Worm (Caenorhabditis elegans) whole organism, L1 larva: ENCODE data around the gene T12B5.14.
A peak's percentile ranks its signal among the peaks of the same experiment; 100 is the strongest.

Experiments
- C34B4.2 ChIP-seq: sonication (generic microtip); optimal IDR thresholded peaks from 2 replicates; lab custom pipeline; 2017; ENCODE audit warnings: mild to moderate bottlenecking, missing genetic modification characterization, missing compliant biosample characterization
- F16B12.6 ChIP-seq: fragments of 150-350 bp; optimal IDR thresholded peaks from 2 replicates; lab custom pipeline; 2014; ENCODE audit warnings: missing biosample characterization, missing genetic modification characterization
- Y116A8C.19 ChIP-seq: sonication (generic microtip); optimal IDR thresholded peaks from 2 replicates; lab custom pipeline; 2016; ENCODE audit warnings: missing compliant biosample characterization, missing genetic modification characterization, borderline replicate concordance
- blmp-1 ChIP-seq: fragments of 150-350 bp; optimal IDR thresholded peaks from 2 replicates; lab custom pipeline; 2014; ENCODE audit warnings: missing biosample characterization, missing genetic modification characterization
- ceh-63 ChIP-seq: fragments of 200-800 bp; sonication (Bioruptor generic); optimal IDR thresholded peaks from 2 replicates; lab custom pipeline; 2018; ENCODE audit warnings: mild to moderate bottlenecking, missing genetic modification characterization, missing compliant biosample characterization
- ceh-8 ChIP-seq: fragments of 200-800 bp; sonication (Bioruptor generic); optimal IDR thresholded peaks from 2 replicates; lab custom pipeline; 2018; ENCODE audit warnings: mild to moderate bottlenecking, missing genetic modification characterization, moderate library complexity, missing compliant biosample characterization
- ceh-82 ChIP-seq, 3 experiments: fragments of 150-350 bp in 1 of 3; sonication (generic microtip) in 2 of 3; optimal IDR thresholded peaks; 2 replicates each; lab custom pipeline; 2014 to 2017; ENCODE audit warnings: missing biosample characterization in 3 of 3, missing genetic modification characterization in 3 of 3
- ces-1 ChIP-seq: fragments of 150-350 bp; optimal IDR thresholded peaks from 2 replicates; lab custom pipeline; 2014; ENCODE audit warnings: missing biosample characterization, missing genetic modification reagents, missing genetic modification characterization
- dpl-1 ChIP-seq, 3 experiments: fragments of 150-350 bp in 2 of 3; sonication (generic microtip) in 1 of 3; optimal IDR thresholded peaks; 2 replicates each; lab custom pipeline; 2014 to 2017; ENCODE audit warnings: missing biosample characterization in 3 of 3, missing genetic modification characterization in 3 of 3, missing genetic modification reagents in 3 of 3
- efl-1 ChIP-seq, 4 experiments: fragments of 150-350 bp; optimal IDR thresholded peaks in 3 of 4; peaks in 1 of 4; 1 replicate in 1 of 4; 2 replicates in 3 of 4; lab custom pipeline; 2014; ENCODE audit warnings: missing biosample characterization in 2 of 4, missing genetic modification characterization in 2 of 4, missing genetic modification reagents in 2 of 4
- egl-27 ChIP-seq, 2 experiments: fragments of 150-350 bp in 1 of 2; sonication (generic microtip); optimal IDR thresholded peaks; 3 replicates each; lab custom pipeline; 2017 to 2018; ENCODE audit warnings: missing biosample characterization in 2 of 2, missing genetic modification characterization in 2 of 2, missing genetic modification reagents in 2 of 2
- elt-2 ChIP-seq: sonication (generic microtip); optimal IDR thresholded peaks from 2 replicates; lab custom pipeline; 2016; ENCODE audit warnings: missing genetic modification characterization, mild to moderate bottlenecking, inconsistent platforms, missing compliant biosample characterization, missing genetic modification reagents
- elt-3 ChIP-seq, 6 experiments: fragments of 150-350 bp in 1 of 6; sonication (generic microtip); optimal IDR thresholded peaks; 2 replicates each; lab custom pipeline; 2017 to 2018; ENCODE audit warnings: missing biosample characterization in 6 of 6, missing genetic modification characterization in 6 of 6, inconsistent platforms in 1 of 6
- fkh-10 ChIP-seq: sonication (generic microtip); optimal IDR thresholded peaks from 2 replicates; lab custom pipeline; 2017; ENCODE audit warnings: missing biosample characterization, missing genetic modification reagents, missing genetic modification characterization
- fkh-8 ChIP-seq: sonication (generic microtip); optimal IDR thresholded peaks from 2 replicates; lab custom pipeline; 2016; ENCODE audit warnings: mild to moderate bottlenecking, missing genetic modification characterization, missing compliant biosample characterization
- hlh-17 ChIP-seq: fragments of 200-800 bp; sonication (Bioruptor generic); optimal IDR thresholded peaks from 2 replicates; lab custom pipeline; 2018; ENCODE audit warnings: missing genetic modification characterization, mild to moderate bottlenecking, missing compliant biosample characterization, moderate library complexity, borderline replicate concordance
- hpl-2 ChIP-seq: fragments of 150-350 bp; optimal IDR thresholded peaks from 2 replicates; lab custom pipeline; 2014; ENCODE audit warnings: missing biosample characterization, missing genetic modification reagents, missing genetic modification characterization
- irx-1 ChIP-seq: sonication (generic microtip); optimal IDR thresholded peaks from 2 replicates; lab custom pipeline; 2016; ENCODE audit warnings: missing genetic modification characterization, missing compliant biosample characterization
- lin-13 ChIP-seq: fragments of 150-350 bp; optimal IDR thresholded peaks from 2 replicates; lab custom pipeline; 2014; ENCODE audit warnings: missing biosample characterization, missing genetic modification reagents, missing genetic modification characterization
- lin-35 ChIP-seq, 2 experiments: fragments of 150-350 bp; optimal IDR thresholded peaks; 2 replicates each; lab custom pipeline; 2014; ENCODE audit warnings: missing biosample characterization in 2 of 2, missing genetic modification characterization in 2 of 2, missing genetic modification reagents in 2 of 2
- lir-3 ChIP-seq: sonication (generic microtip); optimal IDR thresholded peaks from 2 replicates; lab custom pipeline; 2016; ENCODE audit warnings: mild to moderate bottlenecking, missing genetic modification characterization, moderate library complexity, missing compliant biosample characterization; ENCODE audit not compliant: poor library complexity
- lsy-2 ChIP-seq, 2 experiments: fragments of 150-350 bp; optimal IDR thresholded peaks; 2 replicates each; lab custom pipeline; 2014; ENCODE audit warnings: missing biosample characterization in 2 of 2, missing genetic modification characterization in 2 of 2
- mep-1 ChIP-seq: fragments of 150-350 bp; optimal IDR thresholded peaks from 2 replicates; lab custom pipeline; 2014; ENCODE audit warnings: missing biosample characterization, missing genetic modification characterization
- nhr-237 ChIP-seq: fragments of 150-350 bp; optimal IDR thresholded peaks from 2 replicates; lab custom pipeline; 2014; ENCODE audit warnings: missing biosample characterization, missing genetic modification characterization
- nhr-47 ChIP-seq: sonication (generic microtip); optimal IDR thresholded peaks from 2 replicates; lab custom pipeline; 2016; ENCODE audit warnings: mild to moderate bottlenecking, missing genetic modification characterization, moderate library complexity, missing compliant biosample characterization
- nhr-71 ChIP-seq: sonication (generic microtip); optimal IDR thresholded peaks from 2 replicates; lab custom pipeline; 2016; ENCODE audit warnings: mild to moderate bottlenecking, missing genetic modification characterization, moderate library complexity, missing compliant biosample characterization
- nhr-76 ChIP-seq: sonication (generic microtip); optimal IDR thresholded peaks from 2 replicates; lab custom pipeline; 2017; ENCODE audit warnings: missing biosample characterization, missing genetic modification characterization
- nhr-85 ChIP-seq: sonication (generic microtip); peaks from one replicate; lab custom pipeline; 2016; ENCODE audit warnings: missing genetic modification characterization, inconsistent platforms, missing compliant biosample characterization
- nhr-90 ChIP-seq: sonication (generic microtip); optimal IDR thresholded peaks from 2 replicates; lab custom pipeline; 2016; ENCODE audit warnings: mild to moderate bottlenecking, missing genetic modification characterization, missing compliant biosample characterization; ENCODE audit not compliant: poor library complexity
- pqm-1 ChIP-seq: sonication (generic microtip); optimal IDR thresholded peaks from 3 replicates; lab custom pipeline; 2017; ENCODE audit warnings: missing biosample characterization, missing genetic modification characterization
- skn-1 ChIP-seq: fragments of 150-350 bp; optimal IDR thresholded peaks from 2 replicates; lab custom pipeline; 2014; ENCODE audit warnings: missing biosample characterization, missing genetic modification characterization
- snpc-4 ChIP-seq: fragments of 150-350 bp; optimal IDR thresholded peaks from 2 replicates; lab custom pipeline; 2014; ENCODE audit warnings: missing biosample characterization, missing genetic modification characterization
- snu-23 ChIP-seq: sonication (generic microtip); optimal IDR thresholded peaks from 2 replicates; lab custom pipeline; 2016; ENCODE audit warnings: missing genetic modification characterization, missing compliant biosample characterization
- sptf-1 ChIP-seq: fragments of 150-350 bp; optimal IDR thresholded peaks from 2 replicates; lab custom pipeline; 2014; ENCODE audit warnings: missing biosample characterization, missing genetic modification characterization
- swsn-7 ChIP-seq: sonication (generic microtip); optimal IDR thresholded peaks from 2 replicates; lab custom pipeline; 2016; ENCODE audit warnings: missing genetic modification characterization, missing compliant biosample characterization
- unc-130 ChIP-seq: fragments of 150-350 bp; optimal IDR thresholded peaks from 2 replicates; lab custom pipeline; 2017; ENCODE audit warnings: missing biosample characterization, missing genetic modification characterization, inconsistent platforms
- unc-86 ChIP-seq: sonication (generic microtip); optimal IDR thresholded peaks from 2 replicates; lab custom pipeline; 2016; ENCODE audit warnings: missing genetic modification characterization, missing compliant biosample characterization
- vab-15 ChIP-seq: sonication (generic microtip); optimal IDR thresholded peaks from 2 replicates; lab custom pipeline; 2017; ENCODE audit warnings: missing genotype, mild to moderate bottlenecking, missing genetic modification characterization, missing compliant biosample characterization
- xbp-1 ChIP-seq: sonication (generic microtip); optimal IDR thresholded peaks from 2 replicates; lab custom pipeline; 2016; ENCODE audit warnings: missing genetic modification characterization, missing compliant biosample characterization
- zip-4 ChIP-seq: fragments of 200-800 bp; sonication (Bioruptor generic); optimal IDR thresholded peaks from 2 replicates; lab custom pipeline; 2018; ENCODE audit warnings: mild to moderate bottlenecking, missing genetic modification characterization, moderate library complexity, missing compliant biosample characterization

T12B5.14 gene

DNA sequence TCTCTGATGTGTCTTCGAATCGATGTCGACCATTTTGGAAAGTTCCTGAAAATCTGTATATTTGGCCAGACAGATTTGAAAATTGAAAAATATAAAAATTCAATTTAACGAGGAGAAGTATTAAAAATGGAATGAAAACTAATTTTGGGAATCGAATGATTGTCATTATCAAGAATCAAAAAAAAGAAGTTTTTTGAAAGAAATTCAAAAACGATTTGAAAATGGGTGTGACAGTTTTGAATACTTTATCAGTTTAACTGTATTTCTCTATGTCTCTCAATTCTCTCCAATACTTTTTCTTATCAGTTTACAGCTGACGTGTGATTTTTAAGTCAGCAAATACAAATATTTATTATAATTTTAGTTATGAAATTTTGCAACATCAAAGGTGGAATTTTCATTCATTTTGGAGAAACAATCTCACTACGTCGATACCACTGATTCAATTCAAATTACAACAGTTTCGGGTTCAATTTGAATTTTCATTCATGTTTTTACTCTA is 11.2 kb upstream of the T12B5.14 start, which contains the start of gene fbxa-59:
TSS of gene fbxa-59 (minus strand) at position 51 of the 502 bp plus-strand sequence.
- no peak for TF ChIP-seq vab-15 (tag; lab: Kevin White, UChicago)
- TF ChIP-seq elt-2 = peak; percentile 61
- TF ChIP-seq efl-1 (optimal IDR thresholded peaks at IDR 0.05; lab: Kevin White, UChicago) = no peak
- TF ChIP-seq efl-1 (GFP tag; optimal IDR thresholded peaks at IDR 0.05 in 1 of 2; lab: Kevin White, UChicago) = peak in 1 of 2 experiments; percentile 39
- TF ChIP-seq snpc-4 (tag; lab: Kevin White, UChicago) = no peak
- no peak for TF ChIP-seq elt-3 (tag; optimal IDR thresholded peaks at IDR 0.05; lab: Kevin White, UChicago)
- TF ChIP-seq, all 84 proteins: peak for 2

ce11 chrIII:944346-944745 is 10.3 kb upstream of the T12B5.14 start:
- TF ChIP-seq elt-2 = peak; percentile 39

DNA sequence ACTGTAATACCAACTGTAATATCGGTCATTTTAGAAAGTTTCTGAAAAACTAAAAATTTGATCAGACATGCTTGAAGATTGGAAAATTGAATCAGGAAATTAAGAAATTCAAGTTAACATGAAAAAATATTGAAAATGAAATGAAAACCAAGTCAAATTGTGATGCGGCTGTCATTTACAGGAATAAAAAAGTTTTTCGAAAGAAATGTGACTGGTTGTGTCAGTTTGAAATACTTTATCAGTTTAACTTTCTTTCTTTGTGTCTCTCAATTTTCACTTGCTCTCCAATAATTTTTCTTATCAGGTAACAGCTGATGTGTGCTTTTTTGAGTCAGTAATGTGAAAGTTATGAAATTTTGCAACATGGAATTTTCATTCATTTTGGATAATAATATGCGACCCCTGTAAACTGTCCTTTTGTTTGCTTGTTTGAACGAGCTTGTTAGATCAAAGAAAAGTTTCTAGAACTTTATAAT is 8.4 kb upstream of the T12B5.14 start, which contains the start of gene fbxa-60:
TSS of gene fbxa-60 (minus strand) at position 51 of the 476 bp plus-strand sequence.
- TF ChIP-seq elt-2 (peak; percentile 68), nhr-71 (tag; lab: Kevin White, UChicago) (no peak)

ce11 chrIII:950472-950871 is 4.2 kb upstream of the T12B5.14 start, which contains the start of the genes fbxa-67 and fbxa-11:
Gene fbxa-67 (minus strand): TSS chrIII:950670.
Gene fbxa-11 (plus strand): TSS chrIII:950869.
- TF ChIP-seq snu-23 (peak; percentile 46), lin-13 (GFP tag; lab: Kevin White, UChicago) (peak; percentile 5), efl-1 (optimal IDR thresholded peaks at IDR 0.05; lab: Kevin White, UChicago) (peak; percentile 29 to 50), efl-1 (GFP tag; optimal IDR thresholded peaks at IDR 0.05 in 1 of 2; lab: Kevin White, UChicago) (peak; percentile 41 to 94), skn-1 (tag; lab: Kevin White, UChicago) (peak; percentile 11), ceh-82 (tag; optimal IDR thresholded peaks at IDR 0.05; lab: Kevin White, UChicago) (peak in 1 of 3 experiments; percentile 12), blmp-1 (tag; lab: Kevin White, UChicago) (no peak), swsn-7 (tag; lab: Kevin White, UChicago) (peak; percentile 10), dpl-1 (GFP tag; optimal IDR thresholded peaks at IDR 0.05; lab: Kevin White, UChicago) (peak; percentile 18 to 57 (median 29)), zip-4 (GFP tag; lab: Kevin White, UChicago) (no peak), hlh-17 (GFP tag; lab: Kevin White, UChicago) (no peak), sptf-1 (tag; lab: Kevin White, UChicago) (no peak), lin-35 (GFP tag; optimal IDR thresholded peaks at IDR 0.05; lab: Kevin White, UChicago) (peak; percentile 35 to 41), nhr-85 (no peak), lir-3 (tag; lab: Kevin White, UChicago) (no peak), mep-1 (tag; lab: Kevin White, UChicago) (peak; percentile 53), xbp-1 (tag; lab: Kevin White, UChicago) (no peak), ceh-63 (GFP tag; lab: Kevin White, UChicago) (no peak), F16B12.6 (peak; percentile 93), fkh-8 (tag; lab: Kevin White, UChicago) (no peak), nhr-47 (peak; percentile 3), lsy-2 (tag; optimal IDR thresholded peaks at IDR 0.05; lab: Kevin White, UChicago) (peak; percentile 35 to 52), elt-3 (tag; optimal IDR thresholded peaks at IDR 0.05; lab: Kevin White, UChicago) (peak in 1 of 6 experiments; percentile 43)
- TF ChIP-seq, all 84 proteins: peak for 13

ce11 chrIII:952184-952583 is 2.5 kb upstream of the T12B5.14 start, which contains the start of gene fbxa-10:
Gene fbxa-10 (plus strand): TSS chrIII:952390.
- TF ChIP-seq irx-1 (tag; lab: Kevin White, UChicago) = no peak
- TF ChIP-seq snpc-4 (tag; lab: Kevin White, UChicago) = no peak
- peak; percentile 87 for TF ChIP-seq F16B12.6
- TF ChIP-seq unc-130 (tag; lab: Kevin White, UChicago) = no peak
- no peak for TF ChIP-seq hpl-2 (GFP tag; lab: Kevin White, UChicago)
- TF ChIP-seq fkh-10 = no peak
- TF ChIP-seq ceh-8 (GFP tag; lab: Kevin White, UChicago) = no peak
- TF ChIP-seq lsy-2 (tag; optimal IDR thresholded peaks at IDR 0.05; lab: Kevin White, UChicago) = peak; percentile 54 to 68
- TF ChIP-seq nhr-90 (tag; lab: Kevin White, UChicago) = no peak
- TF ChIP-seq unc-86 (tag; lab: Kevin White, UChicago) = no peak
- no peak for TF ChIP-seq C34B4.2 (tag; lab: Kevin White, UChicago)
- no peak for TF ChIP-seq nhr-237
- no peak for TF ChIP-seq nhr-76 (tag; lab: Kevin White, UChicago)
- TF ChIP-seq Y116A8C.19 = no peak
- TF ChIP-seq pqm-1 (tag; lab: Kevin White, UChicago) = no peak
- TF ChIP-seq dpl-1 (GFP tag; optimal IDR thresholded peaks at IDR 0.05; lab: Kevin White, UChicago) = peak in 2 of 3 experiments; percentile 37 to 54
- TF ChIP-seq mep-1 (tag; lab: Kevin White, UChicago) = peak; percentile 51
- no peak for TF ChIP-seq ces-1
- TF ChIP-seq efl-1 (optimal IDR thresholded peaks at IDR 0.05; lab: Kevin White, UChicago) = peak; percentile 25 to 45
- peak; percentile 31 to 94 for TF ChIP-seq efl-1 (GFP tag; optimal IDR thresholded peaks at IDR 0.05 in 1 of 2; lab: Kevin White, UChicago)
- no peak for TF ChIP-seq vab-15 (tag; lab: Kevin White, UChicago)
- no peak for TF ChIP-seq egl-27 (tag; optimal IDR thresholded peaks at IDR 0.05; lab: Kevin White, UChicago)
- peak; percentile 30 for TF ChIP-seq swsn-7 (tag; lab: Kevin White, UChicago)
